Worm (Caenorhabditis elegans): ENCODE data around the gene F15H10.5.

F15H10.5 gene

DNA sequence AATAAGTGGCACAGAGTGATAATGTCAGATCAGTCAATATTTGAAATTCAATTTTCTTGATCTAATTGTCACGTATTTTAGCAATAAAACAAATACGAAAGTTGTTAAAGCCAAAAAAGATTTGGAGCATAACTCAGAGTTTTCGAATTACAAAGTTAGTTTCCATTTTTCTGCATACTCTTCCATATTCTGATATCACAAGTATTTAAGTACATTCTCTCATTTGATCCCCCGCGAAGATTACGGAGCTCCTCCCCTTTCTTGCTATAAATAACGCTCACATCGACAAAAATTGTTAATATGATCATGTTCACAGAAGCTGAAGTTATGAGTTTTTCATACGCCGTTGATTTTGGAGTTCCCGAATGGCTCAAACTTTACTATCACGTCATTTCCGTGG, 50.6 kb downstream of the F15H10.5 start, which contains the start of gene sri-20:
sri-20 (plus strand) TSS at position 301 of the 400 bp plus-strand sequence.
- no peak for TF ChIP-seq lsy-27 (tag; optimal IDR thresholded peaks at IDR 0.05; ENCODE audit: borderline replicate concordance, insufficient read depth)
- no peak for TF ChIP-seq B0336.3 (GFP tag; IDR thresholded peaks at IDR 0.05)
- no peak for TF ChIP-seq fkh-3 (tag; optimal IDR thresholded peaks at IDR 0.05)
- TF ChIP-seq chd-7 (tag; optimal IDR thresholded peaks at IDR 0.05): no peak
- TF ChIP-seq zfh-2 (GFP tag; conservative IDR thresholded peaks at IDR 0.05): no peak
- TF ChIP-seq atf-7 (tag; optimal IDR thresholded peaks at IDR 0.05): no peak
- TF ChIP-seq attf-6 (GFP tag; IDR thresholded peaks at IDR 0.05): no peak
- no peak for TF ChIP-seq snpc-3.4 (tag; optimal IDR thresholded peaks at IDR 0.05)
- TF ChIP-seq madf-6 (GFP tag; IDR thresholded peaks at IDR 0.05): no peak
- TF ChIP-seq nhr-27 (tag; optimal IDR thresholded peaks at IDR 0.05): no peak
- TF ChIP-seq mel-28 (tag; optimal IDR thresholded peaks at IDR 0.05; ENCODE audit: borderline replicate concordance): no peak
- TF ChIP-seq egl-44 (GFP tag; IDR thresholded peaks at IDR 0.05): no peak
- TF ChIP-seq nfyb-1 (GFP tag; IDR thresholded peaks at IDR 0.05): no peak
- TF ChIP-seq F55B11.4 (tag; optimal IDR thresholded peaks at IDR 0.05; ENCODE audit: borderline replicate concordance, insufficient read depth): no peak
